Worm (Caenorhabditis elegans) whole organism, L3 larva: ENCODE data around the gene clec-37.

Experiments used
- ZK546.5 ChIP-seq: sonication (generic microtip); optimal IDR thresholded peaks from 2 replicates; lab custom pipeline; 2017; ENCODE audit warnings: missing biosample characterization, missing genetic modification characterization
- aly-2 ChIP-seq: fragments of 150-350 bp; optimal IDR thresholded peaks from 2 replicates; lab custom pipeline; 2014; ENCODE audit warnings: missing biosample characterization, missing genetic modification characterization
- ama-1 ChIP-seq: fragments of 150-350 bp; optimal IDR thresholded peaks from 2 replicates; lab custom pipeline; 2018
- ceh-16 ChIP-seq: sonication (generic microtip); optimal IDR thresholded peaks from 2 replicates; lab custom pipeline; 2017; ENCODE audit warnings: missing biosample characterization, missing genetic modification characterization
- ceh-28 ChIP-seq: fragments of 150-350 bp; optimal IDR thresholded peaks from 2 replicates; lab custom pipeline; 2014; ENCODE audit warnings: missing biosample characterization, missing genetic modification reagents, missing genetic modification characterization
- ceh-82 ChIP-seq: fragments of 150-350 bp; optimal IDR thresholded peaks from 2 replicates; lab custom pipeline; 2014; ENCODE audit warnings: missing biosample characterization, missing genetic modification characterization
- ceh-9 ChIP-seq: sonication (generic microtip); optimal IDR thresholded peaks from 2 replicates; lab custom pipeline; 2018; ENCODE audit warnings: missing biosample characterization, missing genetic modification characterization
- egl-27 ChIP-seq: sonication (generic microtip); optimal IDR thresholded peaks from 4 replicates; lab custom pipeline; 2017; ENCODE audit warnings: missing biosample characterization, missing genetic modification reagents, missing genetic modification characterization
- egl-5 ChIP-seq: fragments of 150-350 bp; optimal IDR thresholded peaks from 2 replicates; lab custom pipeline; 2017; ENCODE audit warnings: missing biosample characterization, missing genetic modification reagents, missing genetic modification characterization, inconsistent platforms
- elt-1 ChIP-seq: fragments of 150-350 bp; optimal IDR thresholded peaks from 2 replicates; lab custom pipeline; 2014; ENCODE audit warnings: missing biosample characterization, missing genetic modification characterization
- elt-3 ChIP-seq, 3 experiments: fragments of 150-350 bp in 1 of 3; sonication (generic microtip) in 2 of 3; optimal IDR thresholded peaks; 2 replicates in 2 of 3; 4 replicates in 1 of 3; lab custom pipeline; 2014 to 2017; ENCODE audit warnings: missing biosample characterization in 3 of 3, missing genetic modification characterization in 3 of 3
- fkh-10 ChIP-seq: sonication (generic microtip); optimal IDR thresholded peaks from 2 replicates; lab custom pipeline; 2017; ENCODE audit warnings: missing biosample characterization, missing genetic modification reagents, missing genetic modification characterization
- fkh-2 ChIP-seq: fragments of 150-350 bp; optimal IDR thresholded peaks from 2 replicates; lab custom pipeline; 2014; ENCODE audit warnings: missing biosample characterization, missing genetic modification reagents, missing genetic modification characterization
- fos-1 ChIP-seq: fragments of 150-350 bp; optimal IDR thresholded peaks from 2 replicates; lab custom pipeline; 2014; ENCODE audit warnings: missing biosample characterization, missing genetic modification characterization
- hmg-11 ChIP-seq: sonication (generic microtip); optimal IDR thresholded peaks from 2 replicates; lab custom pipeline; 2016; ENCODE audit warnings: missing genetic modification characterization, missing compliant biosample characterization
- jun-1 ChIP-seq: fragments of 150-350 bp; optimal IDR thresholded peaks from 2 replicates; lab custom pipeline; 2014; ENCODE audit warnings: missing biosample characterization, missing genetic modification reagents, missing genetic modification characterization
- lin-15B ChIP-seq: fragments of 150-350 bp; optimal IDR thresholded peaks from 2 replicates; lab custom pipeline; 2014; ENCODE audit warnings: missing biosample characterization, missing genetic modification characterization
- lin-39 ChIP-seq: fragments of 150-350 bp; optimal IDR thresholded peaks from 2 replicates; lab custom pipeline; 2018; ENCODE audit warnings: missing biosample characterization, missing genetic modification reagents, missing genetic modification characterization
- lsy-12 ChIP-seq: sonication (generic microtip); optimal IDR thresholded peaks from 2 replicates; lab custom pipeline; 2016; ENCODE audit warnings: mild to moderate bottlenecking, missing genetic modification characterization, missing compliant biosample characterization
- mdl-1 ChIP-seq: fragments of 150-350 bp; optimal IDR thresholded peaks from 2 replicates; lab custom pipeline; 2014; ENCODE audit warnings: missing biosample characterization, missing genetic modification characterization
- nfya-1 ChIP-seq: sonication (generic microtip); optimal IDR thresholded peaks from 2 replicates; lab custom pipeline; 2017; ENCODE audit warnings: missing genetic modification characterization, mild to moderate bottlenecking, missing compliant biosample characterization, antibody characterized with exemption, moderate library complexity; ENCODE audit not compliant: insufficient read depth
- nhr-11 ChIP-seq: fragments of 150-350 bp; optimal IDR thresholded peaks from 2 replicates; lab custom pipeline; 2014; ENCODE audit warnings: missing biosample characterization, missing genetic modification characterization
- nhr-12 ChIP-seq: fragments of 150-350 bp; optimal IDR thresholded peaks from 2 replicates; lab custom pipeline; 2014; ENCODE audit warnings: missing biosample characterization, missing genetic modification characterization
- nhr-237 ChIP-seq: fragments of 150-350 bp; optimal IDR thresholded peaks from 2 replicates; lab custom pipeline; 2014; ENCODE audit warnings: missing biosample characterization, missing genetic modification characterization
- nhr-28 ChIP-seq: fragments of 150-350 bp; optimal IDR thresholded peaks from 2 replicates; lab custom pipeline; 2014; ENCODE audit warnings: missing biosample characterization, missing genetic modification characterization
- nhr-67 ChIP-seq: fragments of 150-350 bp; optimal IDR thresholded peaks from 2 replicates; lab custom pipeline; 2014; ENCODE audit warnings: missing biosample characterization, missing genetic modification characterization
- nhr-76 ChIP-seq: fragments of 150-350 bp; sonication (generic microtip); optimal IDR thresholded peaks from 5 replicates; lab custom pipeline; 2014; ENCODE audit warnings: missing biosample characterization, missing genetic modification characterization
- nhr-77 ChIP-seq: fragments of 150-350 bp; optimal IDR thresholded peaks from 2 replicates; lab custom pipeline; 2014; ENCODE audit warnings: missing biosample characterization, missing genetic modification characterization
- pha-4 ChIP-seq: fragments of 150-350 bp; optimal IDR thresholded peaks from 2 replicates; lab custom pipeline; 2014; ENCODE audit warnings: missing biosample characterization, missing genetic modification reagents, missing genetic modification characterization
- pqm-1 ChIP-seq: fragments of 150-350 bp; optimal IDR thresholded peaks from 2 replicates; lab custom pipeline; 2017; ENCODE audit warnings: missing biosample characterization, missing genetic modification characterization, inconsistent platforms
- sea-2 ChIP-seq: fragments of 150-350 bp; sonication (generic microtip); optimal IDR thresholded peaks from 4 replicates; lab custom pipeline; 2014; ENCODE audit warnings: missing biosample characterization, missing genetic modification reagents, missing genetic modification characterization
- skn-1 ChIP-seq: fragments of 150-350 bp; optimal IDR thresholded peaks from 2 replicates; lab custom pipeline; 2014; ENCODE audit warnings: missing biosample characterization, missing genetic modification characterization
- unc-39 ChIP-seq: sonication (generic microtip); optimal IDR thresholded peaks from 4 replicates; lab custom pipeline; 2017; ENCODE audit warnings: missing biosample characterization, missing genetic modification characterization
- unc-62 ChIP-seq: fragments of 150-350 bp; sonication (generic microtip); optimal IDR thresholded peaks from 4 replicates; lab custom pipeline; 2014; ENCODE audit warnings: missing biosample characterization, missing genetic modification reagents, missing genetic modification characterization
- zag-1 ChIP-seq: fragments of 150-350 bp; optimal IDR thresholded peaks from 2 replicates; lab custom pipeline; 2014; ENCODE audit warnings: missing biosample characterization, missing genetic modification characterization
- ztf-11 ChIP-seq: fragments of 150-350 bp; optimal IDR thresholded peaks from 2 replicates; lab custom pipeline; 2014; ENCODE audit warnings: missing biosample characterization, missing genetic modification characterization
- ztf-4 ChIP-seq: fragments of 150-350 bp; optimal IDR thresholded peaks from 2 replicates; lab custom pipeline; 2014; ENCODE audit warnings: missing biosample characterization, missing genetic modification characterization

clec-37 gene

ce11 chrV:16834989-16835388 is 16.9 kb downstream of the clec-37 start, which contains the start of gene tni-3:
tni-3 (minus strand) TSS chrV:16835128.
- TF ChIP-seq ama-1 = no peak
- TF ChIP-seq nhr-237 (tag; lab: Kevin White, UChicago) = no peak
- TF ChIP-seq ceh-16 (tag; lab: Kevin White, UChicago) = no peak
- TF ChIP-seq nhr-67 (tag; lab: Kevin White, UChicago) = no peak
- TF ChIP-seq lsy-12 (tag; lab: Kevin White, UChicago) = no peak
- no peak for TF ChIP-seq pqm-1 (tag; lab: Kevin White, UChicago)
- no peak for TF ChIP-seq fos-1

ce11 chrV:16833672-16834071 is 18.2 kb downstream of the clec-37 start:
- TF ChIP-seq ceh-16 (tag; lab: Kevin White, UChicago) = no peak
- TF ChIP-seq ceh-28 = no peak
- TF ChIP-seq pha-4 = no peak
- TF ChIP-seq lin-15B (tag; lab: Kevin White, UChicago) = no peak
- no peak for TF ChIP-seq jun-1 (tag; lab: Kevin White, UChicago)
- TF ChIP-seq mdl-1 (tag; lab: Kevin White, UChicago) = no peak
- TF ChIP-seq egl-27 (tag; lab: Kevin White, UChicago) = no peak
- TF ChIP-seq fkh-10 (GFP tag; lab: Kevin White, UChicago) = no peak
- no peak for TF ChIP-seq egl-5 (tag; lab: Kevin White, UChicago)
- TF ChIP-seq nhr-76 (tag; lab: Kevin White, UChicago) = no peak
- no peak for TF ChIP-seq unc-62 (GFP tag; lab: Kevin White, UChicago)
- no peak for TF ChIP-seq zag-1 (tag; lab: Kevin White, UChicago)
- no peak for TF ChIP-seq sea-2 (GFP tag; lab: Kevin White, UChicago)
- TF ChIP-seq skn-1 (tag; lab: Kevin White, UChicago) = no peak

ce11 chrV:16832865-16833264 is 19.0 kb downstream of the clec-37 start, which contains the start of gene phy-3:
phy-3 (plus strand) TSS chrV:16833165.
- TF ChIP-seq nfya-1 (tag; lab: Kevin White, UChicago) = no peak
- no peak for TF ChIP-seq fos-1
- no peak for TF ChIP-seq hmg-11 (tag; lab: Kevin White, UChicago)
- TF ChIP-seq nhr-77 (tag; lab: Kevin White, UChicago) = no peak
- TF ChIP-seq ztf-11 (tag; lab: Kevin White, UChicago) = no peak
- TF ChIP-seq nhr-12 (tag; lab: Kevin White, UChicago) = no peak
- TF ChIP-seq egl-27 (tag; lab: Kevin White, UChicago) = no peak
- no peak for TF ChIP-seq lin-15B (tag; lab: Kevin White, UChicago)
- no peak for TF ChIP-seq elt-3 (tag; optimal IDR thresholded peaks at IDR 0.05; lab: Kevin White, UChicago)
- TF ChIP-seq ceh-16 (tag; lab: Kevin White, UChicago) = no peak
- TF ChIP-seq ztf-4 (tag; lab: Kevin White, UChicago) = no peak
- no peak for TF ChIP-seq lin-39
- no peak for TF ChIP-seq elt-1
- no peak for TF ChIP-seq lsy-12 (tag; lab: Kevin White, UChicago)
- TF ChIP-seq aly-2 (tag; lab: Kevin White, UChicago) = no peak
- no peak for TF ChIP-seq ceh-82
- no peak for TF ChIP-seq ama-1

ce11 chrV:16831921-16832320 is 20.0 kb downstream of the clec-37 start, which contains the start of gene srh-215:
srh-215 (minus strand) TSS chrV:16832021.
- no peak for TF ChIP-seq ceh-9 (tag; lab: Kevin White, UChicago)
- TF ChIP-seq ceh-82 = no peak
- TF ChIP-seq unc-39 (tag; lab: Kevin White, UChicago) = no peak
- TF ChIP-seq fkh-10 (GFP tag; lab: Kevin White, UChicago) = no peak
- TF ChIP-seq egl-27 (tag; lab: Kevin White, UChicago) = no peak
- no peak for TF ChIP-seq elt-1
- TF ChIP-seq lsy-12 (tag; lab: Kevin White, UChicago) = no peak
- no peak for TF ChIP-seq nhr-12 (tag; lab: Kevin White, UChicago)
- TF ChIP-seq lin-39 = no peak
- TF ChIP-seq nhr-11 (tag; lab: Kevin White, UChicago) = no peak
- TF ChIP-seq ZK546.5 = no peak
- no peak for TF ChIP-seq pqm-1 (tag; lab: Kevin White, UChicago)
- no peak for TF ChIP-seq unc-62 (GFP tag; lab: Kevin White, UChicago)
- TF ChIP-seq nhr-28 (tag; lab: Kevin White, UChicago) = no peak
- TF ChIP-seq jun-1 (tag; lab: Kevin White, UChicago) = no peak
- no peak for TF ChIP-seq fkh-2 (tag; lab: Kevin White, UChicago)
- no peak for TF ChIP-seq mdl-1 (tag; lab: Kevin White, UChicago)
